Worm (Caenorhabditis elegans) whole organism, L1 larva: ENCODE measurements around the gene K12H6.10.

Experiments
- ceh-8 ChIP-seq: fragments of 200-800 bp; sonication (Bioruptor generic); optimal IDR thresholded peaks from 2 replicates; lab custom pipeline; 2018; ENCODE audit warnings: mild to moderate bottlenecking, missing genetic modification characterization, moderate library complexity, missing compliant biosample characterization
- fkh-10 ChIP-seq: sonication (generic microtip); optimal IDR thresholded peaks from 2 replicates; lab custom pipeline; 2017; ENCODE audit warnings: missing biosample characterization, missing genetic modification reagents, missing genetic modification characterization
- mdl-1 ChIP-seq, 2 experiments: fragments of 150-350 bp; optimal IDR thresholded peaks; 2 replicates each; lab custom pipeline; 2014 to 2017; ENCODE audit warnings: missing biosample characterization in 2 of 2, missing genetic modification characterization in 2 of 2, inconsistent platforms in 1 of 2
- nhr-237 ChIP-seq: fragments of 150-350 bp; optimal IDR thresholded peaks from 2 replicates; lab custom pipeline; 2014; ENCODE audit warnings: missing biosample characterization, missing genetic modification characterization
- nhr-28 ChIP-seq: fragments of 150-350 bp; optimal IDR thresholded peaks from 2 replicates; lab custom pipeline; 2014; ENCODE audit warnings: missing biosample characterization, missing genetic modification characterization
- ztf-4 ChIP-seq: fragments of 150-350 bp; optimal IDR thresholded peaks from 2 replicates; lab custom pipeline; 2014; ENCODE audit warnings: missing biosample characterization, missing genetic modification characterization

ce11 chrII:2830144-2830543, 7.5 kb downstream of the K12H6.10 start:
- TF ChIP-seq ceh-8 (GFP tag; lab: Kevin White, UChicago) (no peak), nhr-28 (no peak), fkh-10 (GFP tag; lab: Kevin White, UChicago) (no peak), mdl-1 (tag; optimal IDR thresholded peaks at IDR 0.05; lab: Kevin White, UChicago) (no peak), ztf-4 (tag; lab: Kevin White, UChicago) (no peak), nhr-237 (tag; lab: Kevin White, UChicago) (no peak)
